Worm (Caenorhabditis elegans): ENCODE results near the gene hal-2.

hal-2 gene

DNA sequence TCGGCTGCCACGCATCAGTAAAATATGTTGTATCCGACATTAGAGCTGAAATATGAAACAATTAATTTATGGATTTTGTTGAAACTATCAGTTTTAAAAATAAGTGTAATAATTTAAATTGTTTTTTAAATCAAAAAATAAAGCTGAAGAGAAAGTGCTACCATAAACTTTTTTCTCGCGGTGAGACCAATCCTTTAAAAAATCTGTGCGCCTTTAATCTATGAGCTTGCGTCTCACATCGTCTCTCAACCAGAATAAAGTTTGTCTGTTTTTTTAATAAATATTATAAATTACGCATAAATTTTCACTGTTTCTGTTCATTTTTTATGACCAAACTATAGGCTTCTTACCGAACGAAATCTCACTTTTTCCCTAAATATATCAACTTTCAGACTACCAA lies 5.5 kb downstream of the hal-2 start, which contains the start of gene T16H12.3:
TSS of gene T16H12.3 (minus strand) at position 51 of the 400 bp plus-strand sequence.
- TF ChIP-seq lsy-2 (tag; optimal IDR thresholded peaks at IDR 0.05), result no peak
- TF ChIP-seq mep-1 (tag; optimal IDR thresholded peaks at IDR 0.05), result no peak
- TF ChIP-seq lin-13 (tag; optimal IDR thresholded peaks at IDR 0.05), result no peak
- no peak for TF ChIP-seq sptf-1 (tag; optimal IDR thresholded peaks at IDR 0.05)
- no peak for TF ChIP-seq ceh-83 (GFP tag; optimal IDR thresholded peaks at IDR 0.05)
- TF ChIP-seq nhr-2 (tag; optimal IDR thresholded peaks at IDR 0.05), result no peak
- no peak for TF ChIP-seq nhr-76 (tag; optimal IDR thresholded peaks at IDR 0.05)
- TF ChIP-seq lin-32 (GFP tag; optimal IDR thresholded peaks at IDR 0.05), result no peak
- TF ChIP-seq zip-8 (tag; optimal IDR thresholded peaks at IDR 0.05), result no peak
- no peak for TF ChIP-seq elt-1 (tag; optimal IDR thresholded peaks at IDR 0.05; ENCODE audit: borderline replicate concordance, insufficient read depth)
- TF ChIP-seq ceh-39 (tag; optimal IDR thresholded peaks at IDR 0.05), result no peak
- no peak for TF ChIP-seq flh-1 (GFP tag; optimal IDR thresholded peaks at IDR 0.05)
- TF ChIP-seq elt-3 (tag; optimal IDR thresholded peaks at IDR 0.05), result no peak
- no peak for TF ChIP-seq drap-1 (GFP tag; optimal IDR thresholded peaks at IDR 0.05)

DNA sequence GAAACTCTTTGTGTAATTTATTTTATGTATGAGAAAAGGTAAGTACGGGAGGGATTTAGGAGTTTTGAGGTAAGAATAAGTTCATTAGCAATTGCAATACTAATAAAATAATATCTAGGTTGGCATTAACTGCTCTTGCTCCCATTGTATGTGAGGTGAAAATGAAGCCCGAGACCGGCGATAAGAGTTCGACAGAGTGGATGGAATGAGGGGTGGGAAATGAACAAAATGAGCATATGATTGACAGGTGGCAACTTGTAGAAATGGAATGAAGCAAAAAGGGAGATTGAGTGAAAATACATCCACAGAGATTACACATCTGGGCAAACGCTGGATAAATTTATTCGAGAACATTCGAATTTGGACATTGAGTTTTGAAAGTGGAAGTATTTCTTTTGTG lies 9.9 kb downstream of the hal-2 start:
- TF ChIP-seq snpc-4 (tag; optimal IDR thresholded peaks at IDR 0.05) (no peak), tbx-8 (GFP tag; optimal IDR thresholded peaks at IDR 0.05) (no peak), sptf-1 (tag; optimal IDR thresholded peaks at IDR 0.05) (no peak), unc-120 (tag; optimal IDR thresholded peaks at IDR 0.05; ENCODE audit: poor library complexity, severe bottlenecking) (no peak), ztf-11 (tag; optimal IDR thresholded peaks at IDR 0.05) (no peak), ceh-43 (GFP tag; optimal IDR thresholded peaks at IDR 0.05) (no peak), ham-2 (GFP tag; optimal IDR thresholded peaks at IDR 0.05) (no peak), elt-3 (tag; optimal IDR thresholded peaks at IDR 0.05) (no peak), pha-4 (tag; optimal IDR thresholded peaks at IDR 0.05) (no peak), nhr-237 (tag; optimal IDR thresholded peaks at IDR 0.05) (no peak), blmp-1 (tag; optimal IDR thresholded peaks at IDR 0.05) (no peak), cnd-1 (tag; optimal IDR thresholded peaks at IDR 0.05) (no peak), ces-1 (GFP tag; optimal IDR thresholded peaks at IDR 0.05) (no peak), unc-62 (GFP tag; optimal IDR thresholded peaks at IDR 0.05) (no peak), elt-1 (tag; optimal IDR thresholded peaks at IDR 0.05; ENCODE audit: borderline replicate concordance, insufficient read depth) (no peak), bed-3 (GFP tag; optimal IDR thresholded peaks at IDR 0.05) (no peak), lsy-2 (tag; optimal IDR thresholded peaks at IDR 0.05) (no peak), hlh-1 (tag; optimal IDR thresholded peaks at IDR 0.05) (no peak), nhr-2 (tag; optimal IDR thresholded peaks at IDR 0.05) (no peak), nhr-28 (tag; optimal IDR thresholded peaks at IDR 0.05) (no peak)

DNA sequence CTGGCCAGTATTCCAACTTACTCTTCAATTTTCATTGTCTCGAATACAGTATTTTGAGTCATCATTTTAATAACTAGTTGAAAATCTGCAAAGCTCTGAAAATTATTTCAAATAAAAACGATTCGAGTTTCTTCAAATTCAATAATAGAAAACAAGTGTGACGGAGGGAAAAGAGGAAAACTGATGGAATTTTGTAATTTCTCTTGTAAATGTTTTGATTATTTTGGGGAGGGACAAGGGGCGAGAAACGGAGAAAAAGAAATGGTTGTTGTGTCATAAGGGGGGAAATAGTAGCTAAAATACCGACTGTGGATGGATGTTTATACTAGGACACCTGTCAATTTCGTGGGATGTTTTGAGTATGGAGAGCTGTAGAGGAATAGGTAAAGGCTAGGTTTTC lies 10.6 kb downstream of the hal-2 start, which contains the start of gene T16G12.9:
TSS of gene T16G12.9 (minus strand) at position 101 of the 400 bp plus-strand sequence.
- TF ChIP-seq lsy-2 (tag; optimal IDR thresholded peaks at IDR 0.05) (no peak), blmp-1 (tag; optimal IDR thresholded peaks at IDR 0.05) (no peak), unc-120 (tag; optimal IDR thresholded peaks at IDR 0.05; ENCODE audit: poor library complexity, severe bottlenecking) (no peak), bed-3 (GFP tag; optimal IDR thresholded peaks at IDR 0.05) (no peak)

DNA sequence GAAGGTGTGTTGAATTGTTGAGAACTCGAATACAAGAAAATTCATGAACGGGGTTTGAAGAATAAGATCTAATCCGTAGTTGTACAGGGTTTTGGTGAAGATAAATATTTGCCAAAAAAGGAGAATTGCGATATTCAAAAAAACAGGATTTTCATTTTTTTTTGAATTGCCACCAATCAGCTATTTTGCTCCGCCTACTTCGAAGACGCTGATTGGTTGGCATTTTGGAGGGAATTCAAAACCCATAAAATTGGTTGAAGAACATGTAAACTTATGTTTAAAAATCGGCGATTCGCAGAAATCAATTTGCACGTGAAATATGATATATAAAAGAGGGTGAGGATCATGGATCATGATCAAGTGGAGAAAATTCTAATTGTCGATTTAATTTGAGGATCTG lies 12.7 kb downstream of the hal-2 start:
- TF ChIP-seq zip-8 (tag; optimal IDR thresholded peaks at IDR 0.05) (no peak), nhr-28 (tag; optimal IDR thresholded peaks at IDR 0.05) (no peak)

DNA sequence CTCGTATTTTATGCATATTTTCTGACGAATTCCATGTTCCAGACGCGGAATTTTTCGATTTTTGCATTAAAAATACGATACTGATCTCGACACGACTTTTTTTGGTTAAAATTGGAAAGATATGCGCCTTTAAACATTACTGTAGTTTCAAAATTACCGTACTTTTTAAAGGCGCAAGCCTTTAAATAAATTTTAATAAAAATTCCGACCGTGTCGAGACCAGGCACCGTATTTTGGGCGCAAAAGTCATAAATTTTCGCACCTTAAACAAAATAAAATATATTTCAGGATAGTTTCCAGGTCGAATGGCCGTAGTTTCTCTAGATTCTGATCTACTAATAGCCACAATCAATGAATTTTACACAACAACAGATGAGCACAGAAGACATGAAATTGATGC lies 19.5 kb downstream of the hal-2 start, which contains the start of gene T16G12.6:
TSS of gene T16G12.6 (plus strand) at position 301 of the 400 bp plus-strand sequence.
- TF ChIP-seq sem-2 (GFP tag; optimal IDR thresholded peaks at IDR 0.05) (no peak), blmp-1 (tag; optimal IDR thresholded peaks at IDR 0.05) (no peak), ceh-43 (GFP tag; optimal IDR thresholded peaks at IDR 0.05) (no peak), ztf-11 (tag; optimal IDR thresholded peaks at IDR 0.05) (no peak), nhr-237 (tag; optimal IDR thresholded peaks at IDR 0.05) (no peak), unc-120 (tag; optimal IDR thresholded peaks at IDR 0.05; ENCODE audit: poor library complexity, severe bottlenecking) (no peak), hlh-1 (tag; optimal IDR thresholded peaks at IDR 0.05) (no peak), elt-1 (tag; optimal IDR thresholded peaks at IDR 0.05; ENCODE audit: borderline replicate concordance, insufficient read depth) (no peak), pha-4 (tag; optimal IDR thresholded peaks at IDR 0.05) (no peak), lsy-2 (tag; optimal IDR thresholded peaks at IDR 0.05) (no peak), unc-62 (GFP tag; optimal IDR thresholded peaks at IDR 0.05) (no peak), mab-5 (tag; optimal IDR thresholded peaks at IDR 0.05) (no peak), nhr-28 (tag; optimal IDR thresholded peaks at IDR 0.05) (no peak), mep-1 (tag; optimal IDR thresholded peaks at IDR 0.05) (no peak), ceh-83 (GFP tag; optimal IDR thresholded peaks at IDR 0.05) (no peak), unc-39 (tag; optimal IDR thresholded peaks at IDR 0.05) (no peak), M03D4.4 (tag; optimal IDR thresholded peaks at IDR 0.05) (no peak), nhr-2 (tag; optimal IDR thresholded peaks at IDR 0.05) (no peak), tbx-8 (GFP tag; optimal IDR thresholded peaks at IDR 0.05) (no peak), drap-1 (GFP tag; optimal IDR thresholded peaks at IDR 0.05) (no peak)
